Worm (Caenorhabditis elegans) whole organism, L4 larva: ENCODE data around the gene Y73C8B.5.

Experiments used
- F26F4.8 ChIP-seq: fragments of 200-800 bp; sonication (Bioruptor generic); conservative IDR thresholded peaks from 2 replicates; pipeline ENCODE4 v1.3.6; 2022; ENCODE audit warnings: missing genetic modification characterization, missing compliant biosample characterization
- F49E8.2 ChIP-seq: sonication (generic microtip); optimal IDR thresholded peaks from 2 replicates; lab custom pipeline; 2016; ENCODE audit warnings: missing compliant biosample characterization, mild to moderate bottlenecking, missing genetic modification characterization, borderline replicate concordance
- Y105C5A.15 ChIP-seq: fragments of 200-800 bp; sonication (Bioruptor generic); IDR thresholded peaks from 2 replicates; pipeline ENCODE4 v1.3.6; 2022; ENCODE audit warnings: missing genetic modification characterization, missing compliant biosample characterization
- aly-2 ChIP-seq: sonication (generic microtip); optimal IDR thresholded peaks from 2 replicates; lab custom pipeline; 2018; ENCODE audit warnings: missing biosample characterization, missing genetic modification characterization
- arid-1 ChIP-seq: fragments of 200-800 bp; sonication (Bioruptor generic); conservative IDR thresholded peaks from 2 replicates; pipeline ENCODE4 v1.3.6; 2022; ENCODE audit warnings: missing genetic modification reagents, missing genetic modification characterization, missing compliant biosample characterization
- attf-4 ChIP-seq: sonication (generic microtip); optimal IDR thresholded peaks from 3 replicates; lab custom pipeline; 2017; ENCODE audit warnings: missing biosample characterization, missing genetic modification characterization
- ceh-44 ChIP-seq: fragments of 200-800 bp; sonication (Bioruptor generic); IDR thresholded peaks from 2 replicates; pipeline ENCODE4 v1.3.6; 2022; ENCODE audit warnings: missing genetic modification reagents, missing genetic modification characterization, missing compliant biosample characterization
- daf-19 ChIP-seq: fragments of 200-800 bp; sonication (Bioruptor generic); conservative IDR thresholded peaks from 2 replicates; pipeline ENCODE4 v1.3.6; 2022; ENCODE audit warnings: missing genetic modification characterization, missing compliant biosample characterization
- dmd-6 ChIP-seq: fragments of 200-800 bp; sonication (Bioruptor generic); IDR thresholded peaks from 2 replicates; pipeline ENCODE4 v1.3.6; 2022; ENCODE audit warnings: missing genetic modification reagents, missing genetic modification characterization, missing compliant biosample characterization
- egl-27 ChIP-seq: sonication (generic microtip); optimal IDR thresholded peaks from 3 replicates; lab custom pipeline; 2017; ENCODE audit warnings: missing biosample characterization, missing genetic modification reagents, missing genetic modification characterization
- hlh-11 ChIP-seq: fragments of 200-800 bp; sonication (Bioruptor generic); optimal IDR thresholded peaks from 2 replicates; lab custom pipeline; 2018; ENCODE audit warnings: mild to moderate bottlenecking, missing genetic modification characterization, missing compliant biosample characterization
- lim-7 ChIP-seq: fragments of 200-800 bp; sonication (Bioruptor generic); IDR thresholded peaks from 2 replicates; pipeline ENCODE4 v1.3.6; 2022; ENCODE audit warnings: missing genetic modification characterization, missing compliant biosample characterization
- lin-38 ChIP-seq: fragments of 200-800 bp; sonication (Bioruptor generic); IDR thresholded peaks from 2 replicates; pipeline ENCODE4 v1.3.6; 2022; ENCODE audit warnings: missing genetic modification reagents, missing genetic modification characterization, missing compliant biosample characterization
- lsy-2 ChIP-seq, 2 experiments: fragments of 150-350 bp in 1 of 2; sonication (generic microtip) in 1 of 2; optimal IDR thresholded peaks; 2 replicates each; lab custom pipeline; 2014 to 2017; ENCODE audit warnings: missing biosample characterization in 2 of 2, missing genetic modification characterization in 2 of 2
- madf-9 ChIP-seq: fragments of 200-800 bp; sonication (Bioruptor generic); conservative IDR thresholded peaks from 2 replicates; pipeline ENCODE4 v1.3.6; 2022; ENCODE audit warnings: missing genetic modification reagents, missing genetic modification characterization, missing compliant biosample characterization
- mep-1 ChIP-seq: fragments of 150-350 bp; sonication (generic microtip); optimal IDR thresholded peaks from 3 replicates; lab custom pipeline; 2014; ENCODE audit warnings: missing biosample characterization, missing genetic modification characterization
- mxl-2 ChIP-seq: fragments of 200-800 bp; sonication (Bioruptor generic); conservative IDR thresholded peaks from 2 replicates; pipeline ENCODE4 v1.3.6; 2022; ENCODE audit warnings: missing genetic modification reagents, missing genetic modification characterization, missing compliant biosample characterization
- nhr-11 ChIP-seq: fragments of 150-350 bp; optimal IDR thresholded peaks from 2 replicates; lab custom pipeline; 2014; ENCODE audit warnings: missing biosample characterization, missing genetic modification characterization
- nhr-111 ChIP-seq: fragments of 200-800 bp; sonication (Bioruptor generic); optimal IDR thresholded peaks from 2 replicates; lab custom pipeline; 2018; ENCODE audit warnings: mild to moderate bottlenecking, missing genetic modification characterization, missing compliant biosample characterization
- nhr-42 ChIP-seq: fragments of 200-800 bp; sonication (Bioruptor generic); IDR thresholded peaks from 2 replicates; pipeline ENCODE4 v1.3.6; 2022; ENCODE audit warnings: missing genetic modification characterization, missing compliant biosample characterization
- pha-4 ChIP-seq, 2 experiments: fragments of 150-350 bp in 1 of 2; fragments of 200-800 bp in 1 of 2; sonication (Bioruptor generic) in 1 of 2; IDR thresholded peaks in 1 of 2; optimal IDR thresholded peaks in 1 of 2; 2 replicates each; pipeline versions ENCODE4 v1.3.6 to Lab custom; 2014 to 2022; ENCODE audit warnings: missing genetic modification characterization in 2 of 2, missing genetic modification reagents in 2 of 2, missing biosample characterization in 1 of 2, missing compliant biosample characterization in 1 of 2
- php-3 ChIP-seq: fragments of 200-800 bp; sonication (Bioruptor generic); IDR thresholded peaks from 2 replicates; pipeline ENCODE4 v1.3.6; 2022; ENCODE audit warnings: missing genetic modification reagents, missing genetic modification characterization, missing compliant biosample characterization
- pqm-1 ChIP-seq: sonication (generic microtip); optimal IDR thresholded peaks from 2 replicates; lab custom pipeline; 2017; ENCODE audit warnings: missing biosample characterization, missing genetic modification characterization
- snpc-1.2 ChIP-seq: fragments of 200-800 bp; sonication (Bioruptor generic); IDR thresholded peaks from 2 replicates; pipeline ENCODE4 v1.3.6; 2022; ENCODE audit warnings: missing genetic modification reagents, missing genetic modification characterization, missing compliant biosample characterization
- spr-3 ChIP-seq: fragments of 200-800 bp; sonication (Bioruptor generic); optimal IDR thresholded peaks from 2 replicates; lab custom pipeline; 2018; ENCODE audit warnings: mild to moderate bottlenecking, missing genetic modification characterization, missing compliant biosample characterization
- unc-130 ChIP-seq: sonication (generic microtip); optimal IDR thresholded peaks from 2 replicates; lab custom pipeline; 2016; ENCODE audit warnings: missing genetic modification reagents, missing genetic modification characterization, missing compliant biosample characterization
- unc-62 ChIP-seq, 3 experiments: fragments of 150-350 bp in 1 of 3; sonication (generic microtip); optimal IDR thresholded peaks in 2 of 3; peaks in 1 of 3; 1 replicate in 1 of 3; 2 replicates in 2 of 3; lab custom pipeline; 2014 to 2017; ENCODE audit warnings: missing biosample characterization in 3 of 3, missing genetic modification characterization in 3 of 3, missing genetic modification reagents in 3 of 3, missing genotype in 1 of 3
- vab-7 ChIP-seq: fragments of 200-800 bp; sonication (Bioruptor generic); IDR thresholded peaks from 2 replicates; pipeline ENCODE4 v1.3.6; 2022; ENCODE audit warnings: missing genetic modification reagents, missing genetic modification characterization, missing compliant biosample characterization
- ztf-11 ChIP-seq: fragments of 150-350 bp; optimal IDR thresholded peaks from 2 replicates; lab custom pipeline; 2014; ENCODE audit warnings: missing biosample characterization, missing genetic modification characterization
- ztf-7 ChIP-seq: fragments of 150-350 bp; optimal IDR thresholded peaks from 2 replicates; lab custom pipeline; 2014; ENCODE audit warnings: missing biosample characterization, missing genetic modification characterization

The Y73C8B.5 gene

DNA sequence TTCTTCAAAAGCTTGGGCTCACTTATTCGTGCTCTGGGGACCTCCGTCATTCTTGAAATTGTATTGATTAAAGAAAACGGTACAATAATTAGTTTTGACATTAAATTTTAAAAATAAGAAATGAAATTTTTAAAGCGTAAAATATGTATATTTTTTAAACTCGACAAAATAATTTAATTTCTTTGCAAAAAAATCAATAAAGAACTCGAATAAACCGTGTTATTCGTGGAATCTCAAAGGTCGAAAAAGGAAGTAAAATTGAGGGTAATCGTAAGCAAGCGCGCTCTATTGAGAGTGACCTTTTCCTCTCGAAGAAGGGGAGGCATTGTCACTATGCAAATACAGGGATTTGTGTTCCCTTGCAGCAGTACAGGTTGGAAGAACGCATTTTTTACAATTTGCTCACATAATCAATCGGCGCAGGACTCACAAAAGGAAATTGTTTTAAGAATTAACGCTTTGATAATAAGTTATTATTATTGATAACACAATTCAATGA lies 2.1 kb upstream of the Y73C8B.5 start, which contains the start of gene Y73C8B.2 (continued):
- no peak for TF ChIP-seq unc-130 (GFP tag; lab: Kevin White, UChicago)

- no peak for TF ChIP-seq egl-27 (tag; lab: Kevin White, UChicago)
- no peak for TF ChIP-seq arid-1
- no peak for TF ChIP-seq php-3 (GFP tag; lab: Robert Waterston, UW)
- no peak for TF ChIP-seq nhr-111 (GFP tag; lab: Kevin White, UChicago)
- TF ChIP-seq nhr-11 (tag; lab: Kevin White, UChicago): no peak
- no peak for TF ChIP-seq ztf-11 (tag; lab: Kevin White, UChicago)
- TF ChIP-seq, all 104 proteins: peak for 0
These were observed 1.3 kb upstream of the Y73C8B.5 start for ce11 chrV:3195814-3196213.

ce11 chrV:3200323-3200722 lies 3.3 kb downstream of the Y73C8B.5 start, which contains the start of gene K08D9.4:
K08D9.4 (minus strand) TSS chrV:3200423.
- TF ChIP-seq unc-62 (GFP tag; optimal IDR thresholded peaks at IDR 0.05 in 1 of 2; lab: Kevin White, UChicago): no peak
- TF ChIP-seq unc-62 (tag; optimal IDR thresholded peaks at IDR 0.05; lab: Kevin White, UChicago): no peak
- TF ChIP-seq mep-1 (tag; lab: Kevin White, UChicago): no peak
- TF ChIP-seq attf-4: no peak
- no peak for TF ChIP-seq F26F4.8 (GFP tag; lab: Robert Waterston, UW)
- TF ChIP-seq mxl-2 (GFP tag; lab: Robert Waterston, UW): no peak
- no peak for TF ChIP-seq lim-7 (GFP tag; lab: Robert Waterston, UW)
- TF ChIP-seq lin-38 (GFP tag; lab: Robert Waterston, UW): no peak
- TF ChIP-seq aly-2 (tag; lab: Kevin White, UChicago): no peak
- no peak for TF ChIP-seq hlh-11 (tag; lab: Kevin White, UChicago)
- no peak for TF ChIP-seq madf-9 (GFP tag; lab: Robert Waterston, UW)
- no peak for TF ChIP-seq pqm-1 (tag; lab: Kevin White, UChicago)
- no peak for TF ChIP-seq ztf-7 (tag; lab: Kevin White, UChicago)
- TF ChIP-seq ceh-44 (GFP tag; lab: Robert Waterston, UW): no peak
- TF ChIP-seq spr-3: no peak
- TF ChIP-seq dmd-6 (GFP tag; lab: Robert Waterston, UW): no peak
- TF ChIP-seq pha-4 (GFP tag; IDR thresholded peaks at IDR 0.05; lab: Robert Waterston, UW): no peak
- no peak for TF ChIP-seq pha-4 (tag; optimal IDR thresholded peaks at IDR 0.05; lab: Kevin White, UChicago)
- TF ChIP-seq vab-7 (GFP tag; lab: Robert Waterston, UW): no peak
- TF ChIP-seq nhr-42 (GFP tag; lab: Robert Waterston, UW): no peak

- peak in 1 of 2 experiments; percentile 41 for TF ChIP-seq lsy-2 (tag; optimal IDR thresholded peaks at IDR 0.05; lab: Kevin White, UChicago)
- no peak for TF ChIP-seq Y105C5A.15 (GFP tag; lab: Robert Waterston, UW)
- peak; percentile 36; the same call in 1 of the 2 replicates for TF ChIP-seq lin-38 (GFP tag; lab: Robert Waterston, UW)
- peak; percentile 49; the same call in 1 of the 2 replicates for TF ChIP-seq snpc-1.2 (GFP tag; lab: Robert Waterston, UW)
- peak; percentile 77 for TF ChIP-seq F49E8.2 (tag; lab: Kevin White, UChicago)
- TF ChIP-seq, all 104 proteins: peak for 4
These were observed 7.4 kb downstream of the Y73C8B.5 start for ce11 chrV:3204433-3204832.

- TF ChIP-seq unc-62 (GFP tag; optimal IDR thresholded peaks at IDR 0.05 in 1 of 2; lab: Kevin White, UChicago): peak in 1 of 2 experiments; percentile 82
- no peak for TF ChIP-seq unc-62 (tag; optimal IDR thresholded peaks at IDR 0.05; lab: Kevin White, UChicago)
- TF ChIP-seq daf-19: no peak
These were observed 11.9 kb downstream of the Y73C8B.5 start for ce11 chrV:3208940-3209339.
